Fruit fly (Drosophila melanogaster): ENCODE data around the gene gcm2.

DNA sequence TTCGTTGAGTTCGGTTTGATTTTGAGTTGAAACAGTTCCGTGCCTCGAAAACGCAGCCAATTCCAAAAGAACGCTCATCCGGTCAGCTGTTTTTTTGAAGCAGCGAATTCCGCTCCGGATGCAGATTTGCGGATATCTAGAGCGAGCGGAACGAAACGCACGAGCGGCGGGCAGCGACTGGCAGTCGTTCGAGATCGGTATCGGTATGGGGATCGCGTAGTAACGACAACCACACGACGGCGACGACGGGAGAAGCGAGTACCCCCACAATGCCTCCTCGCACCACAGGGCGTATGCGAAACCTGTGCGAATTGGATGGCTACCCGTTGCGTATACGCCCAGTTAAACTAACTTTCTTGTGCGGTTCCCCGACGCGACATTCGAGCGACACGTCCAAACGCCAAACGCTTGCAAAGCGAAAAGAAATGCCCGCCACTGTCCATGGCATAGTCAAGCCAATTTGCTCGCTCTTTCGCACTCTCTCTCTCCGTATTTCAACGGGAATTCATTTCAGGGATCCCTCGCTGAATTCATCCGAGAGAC lies 48.2 kb upstream of the gcm2 start:
- TF ChIP-seq Sox102F (GFP tag; optimal IDR thresholded peaks at IDR 0.05) (no peak), CG7368 (GFP tag; optimal IDR thresholded peaks at IDR 0.05) (no peak), topi (GFP tag; optimal IDR thresholded peaks at IDR 0.05) (no peak), svp (GFP tag) (no peak), Eip93F (GFP tag; optimal IDR thresholded peaks at IDR 0.05) (no peak), Sox14 (GFP tag; optimal IDR thresholded peaks at IDR 0.05) (no peak), OdsH (GFP tag; optimal IDR thresholded peaks at IDR 0.05) (no peak), CG34406 (GFP tag; optimal IDR thresholded peaks at IDR 0.05) (no peak)

Measured in whole organism, prepupa.